Worm (Caenorhabditis elegans): Measurements from ENCODE around the gene fbxc-24.

DNA sequence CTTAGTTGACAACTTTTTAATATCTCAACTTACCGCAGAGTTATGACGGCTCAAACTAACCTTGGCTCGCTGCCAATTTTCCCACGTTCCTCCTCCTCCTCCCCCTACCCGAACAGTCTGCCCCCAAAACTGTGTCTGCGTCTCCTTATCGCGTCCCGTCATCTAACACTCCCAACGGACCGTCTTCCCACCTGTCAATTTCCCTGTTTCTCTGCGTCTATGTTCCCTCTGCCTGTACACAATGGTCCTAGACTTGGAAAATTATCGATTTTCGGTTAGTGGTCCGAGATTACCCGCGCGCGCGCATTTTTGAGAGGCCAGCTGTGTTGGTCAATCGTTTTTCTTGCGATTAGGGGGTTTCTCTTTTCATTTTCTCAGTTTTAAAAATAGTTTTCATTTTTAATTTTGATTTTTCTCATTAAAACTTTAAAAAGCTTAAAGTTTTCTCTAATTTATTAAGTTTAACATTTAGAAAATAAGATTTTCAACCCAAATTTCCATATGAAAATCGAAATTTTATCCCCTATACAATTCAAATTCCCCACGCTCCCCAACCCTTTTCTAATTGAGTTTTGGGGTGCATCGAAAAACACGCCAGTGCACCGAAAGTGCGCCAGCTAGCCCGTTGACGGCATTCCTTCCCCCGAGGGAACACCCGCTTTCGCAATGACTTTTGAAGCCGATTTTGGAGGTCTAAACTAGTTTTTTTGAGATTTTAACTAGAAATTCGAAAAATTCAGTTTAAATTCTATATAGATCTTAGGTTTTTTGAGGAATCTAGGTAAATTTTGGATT is 36.3 kb downstream of the fbxc-24 start, which contains the start of gene alg-2:
- TF ChIP-seq flh-1 (GFP tag; optimal IDR thresholded peaks at IDR 0.05) (no peak), elt-3 (tag; optimal IDR thresholded peaks at IDR 0.05) (no peak), pha-4 (tag; optimal IDR thresholded peaks at IDR 0.05) (no peak), lin-13 (tag; optimal IDR thresholded peaks at IDR 0.05) (peak; percentile 19), ces-1 (GFP tag; optimal IDR thresholded peaks at IDR 0.05) (peak; percentile 75), unc-120 (tag; optimal IDR thresholded peaks at IDR 0.05; ENCODE audit: poor library complexity, severe bottlenecking) (peak; percentile 28), unc-62 (GFP tag; optimal IDR thresholded peaks at IDR 0.05) (peak; percentile 48), nhr-237 (tag; optimal IDR thresholded peaks at IDR 0.05) (no peak), mab-5 (tag; optimal IDR thresholded peaks at IDR 0.05) (no peak), mep-1 (tag; optimal IDR thresholded peaks at IDR 0.05) (no peak), nhr-28 (tag; optimal IDR thresholded peaks at IDR 0.05) (no peak), cnd-1 (tag; optimal IDR thresholded peaks at IDR 0.05) (peak; percentile 76), bed-3 (GFP tag; optimal IDR thresholded peaks at IDR 0.05) (no peak), nhr-76 (tag; optimal IDR thresholded peaks at IDR 0.05) (no peak)

Measured in whole organism, mixed stage, embryonic.